Worm (Caenorhabditis elegans) whole organism, L3 larva: Measurements from ENCODE around the gene F40G12.9.

Experiments used
- R02D3.7 ChIP-seq: fragments of 150-350 bp; optimal IDR thresholded peaks from 2 replicates; lab custom pipeline; 2014; ENCODE audit warnings: missing biosample characterization, missing genetic modification characterization
- ZK546.5 ChIP-seq: sonication (generic microtip); optimal IDR thresholded peaks from 2 replicates; lab custom pipeline; 2017; ENCODE audit warnings: missing biosample characterization, missing genetic modification characterization
- ama-1 ChIP-seq: fragments of 150-350 bp; optimal IDR thresholded peaks from 2 replicates; lab custom pipeline; 2018
- ceh-16 ChIP-seq: sonication (generic microtip); optimal IDR thresholded peaks from 2 replicates; lab custom pipeline; 2017; ENCODE audit warnings: missing biosample characterization, missing genetic modification characterization
- ceh-28 ChIP-seq: fragments of 150-350 bp; optimal IDR thresholded peaks from 2 replicates; lab custom pipeline; 2014; ENCODE audit warnings: missing biosample characterization, missing genetic modification reagents, missing genetic modification characterization
- ceh-9 ChIP-seq: sonication (generic microtip); optimal IDR thresholded peaks from 2 replicates; lab custom pipeline; 2018; ENCODE audit warnings: missing biosample characterization, missing genetic modification characterization
- daf-12 ChIP-seq: fragments of 150-350 bp; optimal IDR thresholded peaks from 2 replicates; lab custom pipeline; 2014; ENCODE audit warnings: missing biosample characterization, missing genetic modification reagents, missing genetic modification characterization
- egl-27 ChIP-seq: sonication (generic microtip); optimal IDR thresholded peaks from 4 replicates; lab custom pipeline; 2017; ENCODE audit warnings: missing biosample characterization, missing genetic modification reagents, missing genetic modification characterization
- egl-5 ChIP-seq: fragments of 150-350 bp; optimal IDR thresholded peaks from 2 replicates; lab custom pipeline; 2017; ENCODE audit warnings: missing biosample characterization, missing genetic modification reagents, missing genetic modification characterization, inconsistent platforms
- elt-1 ChIP-seq: fragments of 150-350 bp; optimal IDR thresholded peaks from 2 replicates; lab custom pipeline; 2014; ENCODE audit warnings: missing biosample characterization, missing genetic modification characterization
- elt-3 ChIP-seq, 3 experiments: fragments of 150-350 bp in 1 of 3; sonication (generic microtip) in 2 of 3; optimal IDR thresholded peaks; 2 replicates in 2 of 3; 4 replicates in 1 of 3; lab custom pipeline; 2014 to 2017; ENCODE audit warnings: missing biosample characterization in 3 of 3, missing genetic modification characterization in 3 of 3
- eor-1 ChIP-seq, 2 experiments: fragments of 150-350 bp; optimal IDR thresholded peaks; 2 replicates each; lab custom pipeline; 2014 to 2018; ENCODE audit warnings: missing biosample characterization in 2 of 2, missing genetic modification characterization in 2 of 2
- fkh-2 ChIP-seq: fragments of 150-350 bp; optimal IDR thresholded peaks from 2 replicates; lab custom pipeline; 2014; ENCODE audit warnings: missing biosample characterization, missing genetic modification reagents, missing genetic modification characterization
- fos-1 ChIP-seq: fragments of 150-350 bp; optimal IDR thresholded peaks from 2 replicates; lab custom pipeline; 2014; ENCODE audit warnings: missing biosample characterization, missing genetic modification characterization
- jun-1 ChIP-seq: fragments of 150-350 bp; optimal IDR thresholded peaks from 2 replicates; lab custom pipeline; 2014; ENCODE audit warnings: missing biosample characterization, missing genetic modification reagents, missing genetic modification characterization
- lin-15B ChIP-seq: fragments of 150-350 bp; optimal IDR thresholded peaks from 2 replicates; lab custom pipeline; 2014; ENCODE audit warnings: missing biosample characterization, missing genetic modification characterization
- lin-39 ChIP-seq: fragments of 150-350 bp; optimal IDR thresholded peaks from 2 replicates; lab custom pipeline; 2018; ENCODE audit warnings: missing biosample characterization, missing genetic modification reagents, missing genetic modification characterization
- lsy-12 ChIP-seq: sonication (generic microtip); optimal IDR thresholded peaks from 2 replicates; lab custom pipeline; 2016; ENCODE audit warnings: mild to moderate bottlenecking, missing genetic modification characterization, missing compliant biosample characterization
- mdl-1 ChIP-seq: fragments of 150-350 bp; optimal IDR thresholded peaks from 2 replicates; lab custom pipeline; 2014; ENCODE audit warnings: missing biosample characterization, missing genetic modification characterization
- nfya-1 ChIP-seq: sonication (generic microtip); optimal IDR thresholded peaks from 2 replicates; lab custom pipeline; 2017; ENCODE audit warnings: missing genetic modification characterization, mild to moderate bottlenecking, missing compliant biosample characterization, antibody characterized with exemption, moderate library complexity; ENCODE audit not compliant: insufficient read depth
- nhr-11 ChIP-seq: fragments of 150-350 bp; optimal IDR thresholded peaks from 2 replicates; lab custom pipeline; 2014; ENCODE audit warnings: missing biosample characterization, missing genetic modification characterization
- nhr-12 ChIP-seq: fragments of 150-350 bp; optimal IDR thresholded peaks from 2 replicates; lab custom pipeline; 2014; ENCODE audit warnings: missing biosample characterization, missing genetic modification characterization
- nhr-23 ChIP-seq: fragments of 150-350 bp; optimal IDR thresholded peaks from 2 replicates; lab custom pipeline; 2014; ENCODE audit warnings: missing biosample characterization, missing genetic modification reagents, missing genetic modification characterization
- nhr-28 ChIP-seq: fragments of 150-350 bp; optimal IDR thresholded peaks from 2 replicates; lab custom pipeline; 2014; ENCODE audit warnings: missing biosample characterization, missing genetic modification characterization
- nhr-67 ChIP-seq: fragments of 150-350 bp; optimal IDR thresholded peaks from 2 replicates; lab custom pipeline; 2014; ENCODE audit warnings: missing biosample characterization, missing genetic modification characterization
- nhr-76 ChIP-seq: fragments of 150-350 bp; sonication (generic microtip); optimal IDR thresholded peaks from 5 replicates; lab custom pipeline; 2014; ENCODE audit warnings: missing biosample characterization, missing genetic modification characterization
- nhr-77 ChIP-seq: fragments of 150-350 bp; optimal IDR thresholded peaks from 2 replicates; lab custom pipeline; 2014; ENCODE audit warnings: missing biosample characterization, missing genetic modification characterization
- pqm-1 ChIP-seq: fragments of 150-350 bp; optimal IDR thresholded peaks from 2 replicates; lab custom pipeline; 2017; ENCODE audit warnings: missing biosample characterization, missing genetic modification characterization, inconsistent platforms
- sea-2 ChIP-seq: fragments of 150-350 bp; sonication (generic microtip); optimal IDR thresholded peaks from 4 replicates; lab custom pipeline; 2014; ENCODE audit warnings: missing biosample characterization, missing genetic modification reagents, missing genetic modification characterization
- skn-1 ChIP-seq: fragments of 150-350 bp; optimal IDR thresholded peaks from 2 replicates; lab custom pipeline; 2014; ENCODE audit warnings: missing biosample characterization, missing genetic modification characterization
- tbx-2 ChIP-seq: sonication (generic microtip); optimal IDR thresholded peaks from 2 replicates; lab custom pipeline; 2016; ENCODE audit warnings: mild to moderate bottlenecking, missing genetic modification characterization, missing compliant biosample characterization
- unc-39 ChIP-seq: sonication (generic microtip); optimal IDR thresholded peaks from 4 replicates; lab custom pipeline; 2017; ENCODE audit warnings: missing biosample characterization, missing genetic modification characterization
- unc-62 ChIP-seq: fragments of 150-350 bp; sonication (generic microtip); optimal IDR thresholded peaks from 4 replicates; lab custom pipeline; 2014; ENCODE audit warnings: missing biosample characterization, missing genetic modification reagents, missing genetic modification characterization
- zag-1 ChIP-seq: fragments of 150-350 bp; optimal IDR thresholded peaks from 2 replicates; lab custom pipeline; 2014; ENCODE audit warnings: missing biosample characterization, missing genetic modification characterization
- ztf-11 ChIP-seq: fragments of 150-350 bp; optimal IDR thresholded peaks from 2 replicates; lab custom pipeline; 2014; ENCODE audit warnings: missing biosample characterization, missing genetic modification characterization

Gene F40G12.9

ce11 chrV:14248654-14249053, 33.8 kb upstream of the F40G12.9 start, which contains the start of gene K02E11.6:
Gene K02E11.6 (plus strand): TSS chrV:14248802.
- TF ChIP-seq zag-1 (tag; lab: Kevin White, UChicago) (no peak), lin-15B (tag; lab: Kevin White, UChicago) (no peak), elt-3 (tag; optimal IDR thresholded peaks at IDR 0.05; lab: Kevin White, UChicago) (no peak), nhr-28 (no peak), eor-1 (tag; optimal IDR thresholded peaks at IDR 0.05; lab: Kevin White, UChicago) (no peak), egl-5 (no peak), egl-27 (tag; lab: Kevin White, UChicago) (no peak), jun-1 (tag; lab: Kevin White, UChicago) (no peak), pqm-1 (no peak), ama-1 (lab: Kevin White, UChicago) (no peak)

ce11 chrV:14252025-14252424, 30.4 kb upstream of the F40G12.9 start, which contains the start of gene K02E11.5:
Gene K02E11.5 (plus strand): TSS chrV:14252325.
- TF ChIP-seq R02D3.7 (tag; lab: Kevin White, UChicago) (no peak), fkh-2 (tag; lab: Kevin White, UChicago) (no peak), ceh-16 (no peak), skn-1 (tag; lab: Kevin White, UChicago) (no peak), nhr-76 (tag; lab: Kevin White, UChicago) (no peak), nhr-77 (tag; lab: Kevin White, UChicago) (no peak), ztf-11 (tag; lab: Kevin White, UChicago) (no peak), daf-12 (tag; lab: Kevin White, UChicago) (no peak), tbx-2 (tag; lab: Kevin White, UChicago) (no peak), sea-2 (GFP tag; lab: Kevin White, UChicago) (no peak), unc-62 (GFP tag; lab: Kevin White, UChicago) (no peak), ceh-9 (no peak), nhr-23 (tag; lab: Kevin White, UChicago) (no peak), nhr-28 (no peak), ceh-28 (tag; lab: Kevin White, UChicago) (no peak)

ce11 chrV:14254221-14254620, 28.2 kb upstream of the F40G12.9 start, which contains the start of gene K02E11.7:
Gene K02E11.7 (minus strand): TSS chrV:14254321.
- no peak for TF ChIP-seq tbx-2 (tag; lab: Kevin White, UChicago)
- TF ChIP-seq egl-5, result no peak
- TF ChIP-seq ceh-28 (tag; lab: Kevin White, UChicago), result no peak
- TF ChIP-seq elt-1 (tag; lab: Kevin White, UChicago), result no peak
- no peak for TF ChIP-seq lsy-12
- no peak for TF ChIP-seq ceh-9
- no peak for TF ChIP-seq unc-39 (tag; lab: Kevin White, UChicago)
- TF ChIP-seq unc-62 (GFP tag; lab: Kevin White, UChicago), result no peak
- no peak for TF ChIP-seq nhr-12 (tag; lab: Kevin White, UChicago)
- TF ChIP-seq R02D3.7 (tag; lab: Kevin White, UChicago), result no peak
- TF ChIP-seq daf-12 (tag; lab: Kevin White, UChicago), result no peak
- no peak for TF ChIP-seq lin-39 (tag; lab: Kevin White, UChicago)
- TF ChIP-seq fos-1 (tag; lab: Kevin White, UChicago), result no peak
- no peak for TF ChIP-seq nfya-1 (tag; lab: Kevin White, UChicago)
- TF ChIP-seq ceh-16, result no peak
- TF ChIP-seq elt-3 (tag; optimal IDR thresholded peaks at IDR 0.05; lab: Kevin White, UChicago), result no peak
- no peak for TF ChIP-seq nhr-11
- TF ChIP-seq ama-1 (lab: Kevin White, UChicago), result no peak

DNA sequence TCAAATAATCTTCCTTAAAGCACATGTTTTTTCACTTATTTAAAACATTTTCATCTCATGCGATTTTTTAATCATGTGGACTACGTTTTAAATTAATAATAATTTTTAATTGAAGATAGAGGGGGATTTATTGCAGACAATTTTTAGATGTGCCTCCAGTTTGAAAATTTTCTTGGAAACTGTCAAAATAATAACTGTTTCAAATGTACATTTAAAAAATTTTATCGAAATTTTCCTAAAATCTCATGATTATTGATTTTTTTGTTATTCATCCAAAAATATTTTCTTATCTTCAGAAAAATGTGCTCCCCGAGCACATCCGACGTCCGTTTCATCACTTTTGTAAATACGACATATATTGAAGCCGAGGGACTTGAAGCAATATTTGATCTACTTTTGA, 25.6 kb upstream of the F40G12.9 start, which contains the start of gene sre-8:
Gene sre-8 (plus strand): TSS at position 301 of the 400 bp plus-strand sequence.
- TF ChIP-seq lin-15B (tag; lab: Kevin White, UChicago) (no peak), nhr-12 (tag; lab: Kevin White, UChicago) (no peak), unc-39 (tag; lab: Kevin White, UChicago) (no peak), zag-1 (tag; lab: Kevin White, UChicago) (no peak), mdl-1 (no peak), nhr-67 (tag; lab: Kevin White, UChicago) (no peak), ZK546.5 (tag; lab: Kevin White, UChicago) (no peak)

ce11 chrV:14260831-14261230, 21.6 kb upstream of the F40G12.9 start, which contains the start of gene F40G12.2:
Gene F40G12.2 (minus strand): TSS chrV:14260931.
- no peak for TF ChIP-seq nhr-11
- TF ChIP-seq nhr-23 (tag; lab: Kevin White, UChicago), result no peak
- TF ChIP-seq ceh-9, result no peak
